In genomic region chr2L:12535637-12536038, dm6 we compare ENCODE assay signal across 1 fruit fly cellular context.
TF ChIP-seq lines count a peak whose summit lies in the region.

No protein-coding gene starts in this region.

TF ChIP-seq in whole organism, embryonic, 481 proteins besides CTCF, POLR2A, EP300 and RAD21 (continued from another document):
- TF ChIP-seq Ada2b (GFP tag; IDR thresholded peaks at IDR 0.05; lab: Robert Waterston, UW) (no peak), CG15696 (tag; optimal IDR thresholded peaks at IDR 0.05; lab: Kevin White, UChicago) (peak; percentile 57), CG10209 (GFP tag; optimal IDR thresholded peaks at IDR 0.05; lab: Kevin White, UChicago) (peak; percentile 33), CG9932 (GFP tag; IDR thresholded peaks at IDR 0.05; lab: Robert Waterston, UW) (peak; percentile 39; the same call in 1 of the 2 replicates), exex (tag; optimal IDR thresholded peaks at IDR 0.05; lab: Kevin White, UChicago) (peak; percentile 83), CG3726 (GFP tag; IDR thresholded peaks at IDR 0.05; lab: Robert Waterston, UW) (peak; percentile 71; the same call in 1 of the 3 replicates), caup (GFP tag; optimal IDR thresholded peaks at IDR 0.05; lab: Kevin White, UChicago; ENCODE audit: severe bottlenecking) (peak; percentile 90), sc (optimal IDR thresholded peaks at IDR 0.05; lab: Kevin White, UChicago) (no peak), sc (GFP tag; optimal IDR thresholded peaks at IDR 0.05; lab: Kevin White, UChicago) (no peak), CG2678 (tag; optimal IDR thresholded peaks at IDR 0.05; lab: Kevin White, UChicago) (peak; percentile 77), Gug (GFP tag; IDR thresholded peaks at IDR 0.05; lab: Robert Waterston, UW) (peak; percentile 42; the same call in 1 of the 4 replicates), vfl (GFP tag; optimal IDR thresholded peaks at IDR 0.05; lab: Kevin White, UChicago) (no peak), CG7357 (GFP tag; IDR thresholded peaks at IDR 0.05; lab: Robert Waterston, UW) (0 out of 3 replicates have a peak, but pooled peaks have one; percentile 27), row (GFP tag; IDR thresholded peaks at IDR 0.05; lab: Robert Waterston, UW) (peak; percentile 52; the same call in 2 of the 3 replicates), grau (tag; optimal IDR thresholded peaks at IDR 0.05; lab: Kevin White, UChicago) (peak; percentile 35), CG11093 (GFP tag; IDR thresholded peaks at IDR 0.05; lab: Robert Waterston, UW) (no peak), lab (GFP tag; optimal IDR thresholded peaks at IDR 0.05; lab: Kevin White, UChicago) (peak; percentile 94), ATbp (GFP tag; optimal IDR thresholded peaks at IDR 0.05; lab: Kevin White, UChicago) (peak; percentile 68), CG17802 (tag; optimal IDR thresholded peaks at IDR 0.05; lab: Kevin White, UChicago) (no peak), Ssrp (tag; optimal IDR thresholded peaks at IDR 0.05; lab: Kevin White, UChicago) (no peak), HLH3B (GFP tag; IDR thresholded peaks at IDR 0.05; lab: Robert Waterston, UW) (no peak), CG31224 (GFP tag; IDR thresholded peaks at IDR 0.05; lab: Robert Waterston, UW) (peak; percentile 58; the same call in 1 of the 2 replicates), nerfin-1 (tag; optimal IDR thresholded peaks at IDR 0.05; lab: Kevin White, UChicago) (peak; percentile 75), ewg (GFP tag; optimal IDR thresholded peaks at IDR 0.05; lab: Kevin White, UChicago) (no peak), CG14667 (GFP tag; IDR thresholded peaks at IDR 0.05; lab: Robert Waterston, UW) (no peak), MTF-1 (GFP tag; optimal IDR thresholded peaks at IDR 0.05; lab: Kevin White, UChicago; ENCODE audit: borderline replicate concordance) (peak; percentile 84), tin (GFP tag; optimal IDR thresholded peaks at IDR 0.05; lab: Kevin White, UChicago) (no peak), odd (GFP tag; optimal IDR thresholded peaks at IDR 0.05; lab: Kevin White, UChicago) (peak; percentile 82), cad (GFP tag; optimal IDR thresholded peaks at IDR 0.05; lab: Kevin White, UChicago) (no peak), peb (GFP tag; IDR thresholded peaks at IDR 0.05; lab: Robert Waterston, UW) (no peak), seq (GFP tag; IDR thresholded peaks at IDR 0.05; lab: Robert Waterston, UW) (no peak; the same call in 1 of the 2 replicates), CG11504 (tag; optimal IDR thresholded peaks at IDR 0.05; lab: Kevin White, UChicago) (peak; percentile 50), CG32532 (GFP tag; IDR thresholded peaks at IDR 0.05; lab: Robert Waterston, UW) (peak; percentile 76), CG3065 (GFP tag; optimal IDR thresholded peaks at IDR 0.05; lab: Kevin White, UChicago) (no peak), CG8924 (tag; optimal IDR thresholded peaks at IDR 0.05; lab: Kevin White, UChicago) (peak; percentile 14), CG10366 (GFP tag; IDR thresholded peaks at IDR 0.05; lab: Robert Waterston, UW) (no peak; the same call in 1 of the 2 replicates), zen2 (GFP tag; IDR thresholded peaks at IDR 0.05; lab: Robert Waterston, UW; ENCODE audit: partially characterized antibody) (no peak), Hr51 (GFP tag; optimal IDR thresholded peaks at IDR 0.05; lab: Kevin White, UChicago) (no peak), CG13287 (GFP tag; IDR thresholded peaks at IDR 0.05; lab: Robert Waterston, UW; ENCODE audit: partially characterized antibody) (peak; percentile 7; the same call in 1 of the 2 replicates), vnd (GFP tag; IDR thresholded peaks at IDR 0.05; lab: Robert Waterston, UW; ENCODE audit: partially characterized antibody) (no peak), danr (GFP tag; IDR thresholded peaks at IDR 0.05; lab: Robert Waterston, UW) (no peak), dati (GFP tag; IDR thresholded peaks at IDR 0.05; lab: Robert Waterston, UW) (0 out of 2 replicates have a peak, but pooled peaks have one; percentile 5), CG8944 (GFP tag; optimal IDR thresholded peaks at IDR 0.05; lab: Kevin White, UChicago) (no peak), Bteb2 (GFP tag; optimal IDR thresholded peaks at IDR 0.05; lab: Kevin White, UChicago) (peak; percentile 12), fd96Cb (tag; optimal IDR thresholded peaks at IDR 0.05; lab: Kevin White, UChicago) (no peak), CG14860 (GFP tag; IDR thresholded peaks at IDR 0.05; lab: Robert Waterston, UW; ENCODE audit: partially characterized antibody) (no peak), Dref (GFP tag; IDR thresholded peaks at IDR 0.05; lab: Robert Waterston, UW) (no peak), Atf6 (GFP tag; IDR thresholded peaks at IDR 0.05; lab: Robert Waterston, UW) (peak; percentile 79), Opbp (GFP tag; IDR thresholded peaks at IDR 0.05; lab: Robert Waterston, UW; ENCODE audit: partially characterized antibody) (no peak), her (GFP tag; optimal IDR thresholded peaks at IDR 0.05; lab: Kevin White, UChicago) (peak; percentile 14), Dll (GFP tag; IDR thresholded peaks at IDR 0.05; lab: Robert Waterston, UW; ENCODE audit: partially characterized antibody) (no peak), CG30431 (GFP tag; optimal IDR thresholded peaks at IDR 0.05; lab: Kevin White, UChicago) (no peak), repo (GFP tag; optimal IDR thresholded peaks at IDR 0.05; lab: Kevin White, UChicago) (no peak), Dad (GFP tag; optimal IDR thresholded peaks at IDR 0.05; lab: Kevin White, UChicago) (no peak), CG18764 (GFP tag; optimal IDR thresholded peaks at IDR 0.05; lab: Kevin White, UChicago) (no peak), zfh1 (GFP tag; IDR thresholded peaks at IDR 0.05; lab: Robert Waterston, UW) (peak; percentile 50; the same call in 1 of the 3 replicates), sisA (GFP tag; IDR thresholded peaks at IDR 0.05; lab: Robert Waterston, UW) (no peak), so (GFP tag; IDR thresholded peaks at IDR 0.05; lab: Robert Waterston, UW) (peak; percentile 60; the same call in 2 of the 3 replicates), crp (GFP tag; optimal IDR thresholded peaks at IDR 0.05; lab: Kevin White, UChicago) (peak in 1 of 2 experiments; percentile 21), Lim3 (GFP tag; IDR thresholded peaks at IDR 0.05; lab: Robert Waterston, UW) (peak; percentile 24; the same call in 1 of the 2 replicates), Sry-δ (GFP tag; optimal IDR thresholded peaks at IDR 0.05; lab: Kevin White, UChicago) (no peak), hbn (GFP tag; IDR thresholded peaks at IDR 0.05; lab: Robert Waterston, UW; ENCODE audit: partially characterized antibody) (no peak), jumu (GFP tag; optimal IDR thresholded peaks at IDR 0.05; lab: Kevin White, UChicago) (no peak), pb (GFP tag; optimal IDR thresholded peaks at IDR 0.05; lab: Kevin White, UChicago) (no peak), Jarid2 (GFP tag; optimal IDR thresholded peaks at IDR 0.05; lab: Kevin White, UChicago) (peak; percentile 52), Dip2 (GFP tag; IDR thresholded peaks at IDR 0.05; lab: Robert Waterston, UW) (no peak), CG9817 (tag; optimal IDR thresholded peaks at IDR 0.05; lab: Kevin White, UChicago) (peak; percentile 13), Mes4 (GFP tag; optimal IDR thresholded peaks at IDR 0.05; lab: Kevin White, UChicago) (no peak), bowl (GFP tag; IDR thresholded peaks at IDR 0.05; lab: Robert Waterston, UW) (no peak; the same call in 1 of the 2 replicates), Med (GFP tag; lab: Kevin White, UChicago) (peak; percentile 57)
